Worm (Caenorhabditis elegans) whole organism, midembryonic: ENCODE results near the gene ulp-1.

ENCODE experiments used
- T22C8.4 ChIP-seq: fragments of 200-800 bp; sonication (Bioruptor generic); IDR thresholded peaks from 2 replicates; pipeline ENCODE4 v1.3.6; 2022; ENCODE audit warnings: missing genetic modification characterization, missing compliant biosample characterization
- cog-1 ChIP-seq: sonication (generic microtip); optimal IDR thresholded peaks from 2 replicates; lab custom pipeline; 2016; ENCODE audit warnings: missing genetic modification characterization, missing compliant biosample characterization
- flt-1 ChIP-seq: fragments of 200-800 bp; sonication (Bioruptor generic); IDR thresholded peaks from 2 replicates; pipeline ENCODE4 v1.3.6; 2022; ENCODE audit warnings: missing genetic modification characterization, missing compliant biosample characterization
- med-1 ChIP-seq: sonication (generic microtip); optimal IDR thresholded peaks from 2 replicates; lab custom pipeline; 2017; ENCODE audit warnings: missing genetic modification characterization, mild to moderate bottlenecking, missing compliant biosample characterization, antibody characterized with exemption, missing genetic modification reagents; ENCODE audit not compliant: insufficient read depth
- ref-1 ChIP-seq: fragments of 200-800 bp; sonication (Bioruptor generic); conservative IDR thresholded peaks from 2 replicates; pipeline ENCODE4 v1.3.6; 2022; ENCODE audit warnings: missing genetic modification reagents, missing genetic modification characterization, missing compliant biosample characterization
- ztf-23 ChIP-seq: fragments of 200-800 bp; sonication (Bioruptor generic); IDR thresholded peaks from 2 replicates; pipeline ENCODE4 v1.3.6; 2022; ENCODE audit warnings: missing genetic modification reagents, missing genetic modification characterization, missing compliant biosample characterization

DNA sequence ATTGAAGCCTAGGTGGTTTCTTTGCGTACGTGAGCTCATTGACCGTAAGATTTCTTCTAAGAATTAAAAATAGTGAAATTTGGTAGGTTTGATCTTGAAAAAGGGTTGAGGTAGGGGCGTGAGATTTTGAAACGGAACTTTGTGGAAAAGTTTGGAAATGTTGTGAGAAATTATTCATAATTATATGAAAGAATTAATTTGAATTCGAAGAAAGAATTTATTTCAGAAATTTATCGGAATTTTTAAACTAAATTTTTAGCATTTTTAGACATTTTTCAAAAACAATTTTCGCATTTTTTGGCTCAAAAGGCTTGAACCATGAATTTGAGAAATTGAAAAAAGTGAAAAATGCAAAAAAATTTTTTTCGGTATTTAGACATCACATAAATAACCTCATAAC, 44.6 kb upstream of the ulp-1 start:
- no peak for TF ChIP-seq flt-1 (GFP tag; lab: Robert Waterston, UW)
- TF ChIP-seq cog-1 (tag; lab: Kevin White, UChicago), result no peak
- no peak for TF ChIP-seq ztf-23
- TF ChIP-seq T22C8.4, result no peak
- no peak for TF ChIP-seq med-1
- TF ChIP-seq ref-1 (GFP tag; lab: Robert Waterston, UW), result no peak
